Fruit fly (Drosophila melanogaster): Measurements from ENCODE around the gene CG7560.
A peak's percentile ranks its signal among the peaks of the same experiment; 100 is the strongest.

Gene CG7560

dm6 chr3L:11407202-11407829, 17.6 kb upstream of the CG7560 start (continued):
- TF ChIP-seq CG2116 (GFP tag; optimal IDR thresholded peaks at IDR 0.05) = no peak
- peak; percentile 1 for TF ChIP-seq nmo (GFP tag; optimal IDR thresholded peaks at IDR 0.05)
- no peak for TF ChIP-seq fru (optimal IDR thresholded peaks at IDR 0.05)
- TF ChIP-seq Awh (GFP tag; IDR thresholded peaks at IDR 0.05) = peak; percentile 74; the same call in 1 of the 2 replicates
- TF ChIP-seq eve (GFP tag; optimal IDR thresholded peaks at IDR 0.05) = peak in 1 of 2 experiments; percentile 61
- no peak for TF ChIP-seq crp (GFP tag; optimal IDR thresholded peaks at IDR 0.05)
- no peak for TF ChIP-seq prd (optimal IDR thresholded peaks at IDR 0.05)
- TF ChIP-seq prd (GFP tag; IDR thresholded peaks at IDR 0.05) = peak; percentile 16; the same call in 1 of the 3 replicates
- no peak for TF ChIP-seq CG11695 (GFP tag; IDR thresholded peaks at IDR 0.05)
- TF ChIP-seq CoRest (tag; optimal IDR thresholded peaks at IDR 0.05) = peak; percentile 18
- TF ChIP-seq CG5180 (GFP tag; optimal IDR thresholded peaks at IDR 0.05) = no peak
- no peak for TF ChIP-seq cwo (GFP tag; optimal IDR thresholded peaks at IDR 0.05)
- TF ChIP-seq Blimp-1 (GFP tag; optimal IDR thresholded peaks at IDR 0.05) = no peak
- peak in 1 of 3 experiments; percentile 47 for TF ChIP-seq lola (GFP tag; optimal IDR thresholded peaks at IDR 0.05)
- no peak for TF ChIP-seq jigr1 (GFP tag; IDR thresholded peaks at IDR 0.05)
- TF ChIP-seq CG30020 (tag; optimal IDR thresholded peaks at IDR 0.05) = no peak
- peak; percentile 45; the same call in 2 of the 3 replicates for TF ChIP-seq dysf (GFP tag; IDR thresholded peaks at IDR 0.05)
- peak; percentile 24 for TF ChIP-seq phol (tag; optimal IDR thresholded peaks at IDR 0.05)
- TF ChIP-seq CG11456 (GFP tag; IDR thresholded peaks at IDR 0.05) = 0 out of 3 replicates have a peak, but pooled peaks have one; percentile 28
- TF ChIP-seq dmrt99B (tag; optimal IDR thresholded peaks at IDR 0.05) = peak; percentile 36
- peak; percentile 6 for TF ChIP-seq Dek (tag; optimal IDR thresholded peaks at IDR 0.05)
- TF ChIP-seq lab (GFP tag; optimal IDR thresholded peaks at IDR 0.05) = no peak
- peak; percentile 19 for TF ChIP-seq Xbp1 (GFP tag; optimal IDR thresholded peaks at IDR 0.05)
- no peak for TF ChIP-seq hth (optimal IDR thresholded peaks at IDR 0.05)
- TF ChIP-seq row (GFP tag; IDR thresholded peaks at IDR 0.05) = no peak; the same call in 2 of the 3 replicates
- TF ChIP-seq Eip74EF (GFP tag; optimal IDR thresholded peaks at IDR 0.05) = no peak
- no peak for TF ChIP-seq CG1647 (GFP tag; optimal IDR thresholded peaks at IDR 0.05)
- no peak for TF ChIP-seq CG4854 (GFP tag; optimal IDR thresholded peaks at IDR 0.05)
- no peak for TF ChIP-seq CG12744 (GFP tag; optimal IDR thresholded peaks at IDR 0.05)
- TF ChIP-seq pfk (GFP tag; optimal IDR thresholded peaks at IDR 0.05) = no peak
- TF ChIP-seq CG9932 (GFP tag; IDR thresholded peaks at IDR 0.05) = no peak
- peak in 1 of 2 experiments; percentile 45 for TF ChIP-seq Hr51 (GFP tag; optimal IDR thresholded peaks at IDR 0.05)
- no peak for TF ChIP-seq HLH4C (GFP tag; IDR thresholded peaks at IDR 0.05; ENCODE audit: partially characterized antibody)
- TF ChIP-seq CG6689 (GFP tag; IDR thresholded peaks at IDR 0.05) = peak; percentile 11; the same call in 1 of the 2 replicates
- peak; percentile 28 for TF ChIP-seq Sox100B (GFP tag; optimal IDR thresholded peaks at IDR 0.05)
- peak; percentile 7; the same call in 1 of the 3 replicates for TF ChIP-seq CG2199 (GFP tag; IDR thresholded peaks at IDR 0.05)
- TF ChIP-seq CG18262 (tag; optimal IDR thresholded peaks at IDR 0.05) = peak; percentile 50
- TF ChIP-seq GATAe (GFP tag; conservative IDR thresholded peaks at IDR 0.05) = no peak
- TF ChIP-seq CG42726 (GFP tag; IDR thresholded peaks at IDR 0.05; ENCODE audit: partially characterized antibody) = no peak
- TF ChIP-seq CG7556 (GFP tag; optimal IDR thresholded peaks at IDR 0.05) = peak; percentile 28
- no peak for TF ChIP-seq corto (GFP tag; optimal IDR thresholded peaks at IDR 0.05)
- peak in 1 of 2 experiments; percentile 7 for TF ChIP-seq Hr78 (GFP tag; optimal IDR thresholded peaks at IDR 0.05)
- TF ChIP-seq CG7839 (tag; optimal IDR thresholded peaks at IDR 0.05) = peak; percentile 3
- TF ChIP-seq Sox102F (GFP tag; optimal IDR thresholded peaks at IDR 0.05) = peak; percentile 65
- no peak for TF ChIP-seq CG4617 (GFP tag; optimal IDR thresholded peaks at IDR 0.05; ENCODE audit: borderline replicate concordance)
- no peak for TF ChIP-seq CG2129 (GFP tag; IDR thresholded peaks at IDR 0.05; ENCODE audit: partially characterized antibody)
- peak; percentile 19 for TF ChIP-seq tio (GFP tag; optimal IDR thresholded peaks at IDR 0.05)
- no peak for TF ChIP-seq CG4707 (GFP tag; optimal IDR thresholded peaks at IDR 0.05)
